Worm (Caenorhabditis elegans) whole organism, L3 larva: ENCODE measurements around the gene srx-22.

Experiments used
- aly-2 ChIP-seq: fragments of 150-350 bp; optimal IDR thresholded peaks from 2 replicates; lab custom pipeline; 2014; ENCODE audit warnings: missing biosample characterization, missing genetic modification characterization
- ama-1 ChIP-seq: fragments of 150-350 bp; optimal IDR thresholded peaks from 2 replicates; lab custom pipeline; 2018
- egl-27 ChIP-seq: sonication (generic microtip); optimal IDR thresholded peaks from 4 replicates; lab custom pipeline; 2017; ENCODE audit warnings: missing biosample characterization, missing genetic modification reagents, missing genetic modification characterization
- egl-5 ChIP-seq: fragments of 150-350 bp; optimal IDR thresholded peaks from 2 replicates; lab custom pipeline; 2017; ENCODE audit warnings: missing biosample characterization, missing genetic modification reagents, missing genetic modification characterization, inconsistent platforms
- elt-2 ChIP-seq: sonication (generic microtip); optimal IDR thresholded peaks from 2 replicates; lab custom pipeline; 2016; ENCODE audit warnings: missing genetic modification reagents, mild to moderate bottlenecking, missing genetic modification characterization, missing compliant biosample characterization
- elt-3 ChIP-seq, 3 experiments: fragments of 150-350 bp in 1 of 3; sonication (generic microtip) in 2 of 3; optimal IDR thresholded peaks; 2 replicates in 2 of 3; 4 replicates in 1 of 3; lab custom pipeline; 2014 to 2017; ENCODE audit warnings: missing biosample characterization in 3 of 3, missing genetic modification characterization in 3 of 3
- eor-1 ChIP-seq, 2 experiments: fragments of 150-350 bp; optimal IDR thresholded peaks; 2 replicates each; lab custom pipeline; 2014 to 2018; ENCODE audit warnings: missing biosample characterization in 2 of 2, missing genetic modification characterization in 2 of 2
- fkh-10 ChIP-seq: sonication (generic microtip); optimal IDR thresholded peaks from 2 replicates; lab custom pipeline; 2017; ENCODE audit warnings: missing biosample characterization, missing genetic modification reagents, missing genetic modification characterization
- fkh-2 ChIP-seq: fragments of 150-350 bp; optimal IDR thresholded peaks from 2 replicates; lab custom pipeline; 2014; ENCODE audit warnings: missing biosample characterization, missing genetic modification reagents, missing genetic modification characterization
- hmg-11 ChIP-seq: sonication (generic microtip); optimal IDR thresholded peaks from 2 replicates; lab custom pipeline; 2016; ENCODE audit warnings: missing genetic modification characterization, missing compliant biosample characterization
- jun-1 ChIP-seq: fragments of 150-350 bp; optimal IDR thresholded peaks from 2 replicates; lab custom pipeline; 2014; ENCODE audit warnings: missing biosample characterization, missing genetic modification reagents, missing genetic modification characterization
- lin-15B ChIP-seq: fragments of 150-350 bp; optimal IDR thresholded peaks from 2 replicates; lab custom pipeline; 2014; ENCODE audit warnings: missing biosample characterization, missing genetic modification characterization
- lin-39 ChIP-seq: fragments of 150-350 bp; optimal IDR thresholded peaks from 2 replicates; lab custom pipeline; 2018; ENCODE audit warnings: missing biosample characterization, missing genetic modification reagents, missing genetic modification characterization
- lsy-12 ChIP-seq: sonication (generic microtip); optimal IDR thresholded peaks from 2 replicates; lab custom pipeline; 2016; ENCODE audit warnings: mild to moderate bottlenecking, missing genetic modification characterization, missing compliant biosample characterization
- mdl-1 ChIP-seq: fragments of 150-350 bp; optimal IDR thresholded peaks from 2 replicates; lab custom pipeline; 2014; ENCODE audit warnings: missing biosample characterization, missing genetic modification characterization
- mml-1 ChIP-seq: fragments of 150-350 bp; sonication (generic microtip); optimal IDR thresholded peaks from 3 replicates; lab custom pipeline; 2014; ENCODE audit warnings: missing biosample characterization, missing genetic modification characterization
- nfya-1 ChIP-seq: sonication (generic microtip); optimal IDR thresholded peaks from 2 replicates; lab custom pipeline; 2017; ENCODE audit warnings: missing genetic modification characterization, mild to moderate bottlenecking, missing compliant biosample characterization, antibody characterized with exemption, moderate library complexity; ENCODE audit not compliant: insufficient read depth
- nhr-11 ChIP-seq: fragments of 150-350 bp; optimal IDR thresholded peaks from 2 replicates; lab custom pipeline; 2014; ENCODE audit warnings: missing biosample characterization, missing genetic modification characterization
- nhr-23 ChIP-seq: fragments of 150-350 bp; optimal IDR thresholded peaks from 2 replicates; lab custom pipeline; 2014; ENCODE audit warnings: missing biosample characterization, missing genetic modification reagents, missing genetic modification characterization
- nhr-237 ChIP-seq: fragments of 150-350 bp; optimal IDR thresholded peaks from 2 replicates; lab custom pipeline; 2014; ENCODE audit warnings: missing biosample characterization, missing genetic modification characterization
- nhr-25 ChIP-seq: sonication (generic microtip); optimal IDR thresholded peaks from 2 replicates; lab custom pipeline; 2017; ENCODE audit warnings: missing biosample characterization, missing genetic modification characterization
- nhr-43 ChIP-seq: sonication (generic microtip); optimal IDR thresholded peaks from 2 replicates; lab custom pipeline; 2016; ENCODE audit warnings: mild to moderate bottlenecking, missing genetic modification characterization, missing compliant biosample characterization; ENCODE audit not compliant: poor library complexity, severe bottlenecking
- nhr-67 ChIP-seq: fragments of 150-350 bp; optimal IDR thresholded peaks from 2 replicates; lab custom pipeline; 2014; ENCODE audit warnings: missing biosample characterization, missing genetic modification characterization
- nhr-76 ChIP-seq: fragments of 150-350 bp; sonication (generic microtip); optimal IDR thresholded peaks from 5 replicates; lab custom pipeline; 2014; ENCODE audit warnings: missing biosample characterization, missing genetic modification characterization
- nhr-77 ChIP-seq: fragments of 150-350 bp; optimal IDR thresholded peaks from 2 replicates; lab custom pipeline; 2014; ENCODE audit warnings: missing biosample characterization, missing genetic modification characterization
- pha-4 ChIP-seq: fragments of 150-350 bp; optimal IDR thresholded peaks from 2 replicates; lab custom pipeline; 2014; ENCODE audit warnings: missing biosample characterization, missing genetic modification reagents, missing genetic modification characterization
- pqm-1 ChIP-seq: fragments of 150-350 bp; optimal IDR thresholded peaks from 2 replicates; lab custom pipeline; 2017; ENCODE audit warnings: missing biosample characterization, missing genetic modification characterization, inconsistent platforms
- snpc-4 ChIP-seq: fragments of 150-350 bp; optimal IDR thresholded peaks from 2 replicates; lab custom pipeline; 2014; ENCODE audit warnings: missing biosample characterization, missing genetic modification characterization
- unc-39 ChIP-seq: sonication (generic microtip); optimal IDR thresholded peaks from 4 replicates; lab custom pipeline; 2017; ENCODE audit warnings: missing biosample characterization, missing genetic modification characterization
- ztf-11 ChIP-seq: fragments of 150-350 bp; optimal IDR thresholded peaks from 2 replicates; lab custom pipeline; 2014; ENCODE audit warnings: missing biosample characterization, missing genetic modification characterization

Gene srx-22

DNA sequence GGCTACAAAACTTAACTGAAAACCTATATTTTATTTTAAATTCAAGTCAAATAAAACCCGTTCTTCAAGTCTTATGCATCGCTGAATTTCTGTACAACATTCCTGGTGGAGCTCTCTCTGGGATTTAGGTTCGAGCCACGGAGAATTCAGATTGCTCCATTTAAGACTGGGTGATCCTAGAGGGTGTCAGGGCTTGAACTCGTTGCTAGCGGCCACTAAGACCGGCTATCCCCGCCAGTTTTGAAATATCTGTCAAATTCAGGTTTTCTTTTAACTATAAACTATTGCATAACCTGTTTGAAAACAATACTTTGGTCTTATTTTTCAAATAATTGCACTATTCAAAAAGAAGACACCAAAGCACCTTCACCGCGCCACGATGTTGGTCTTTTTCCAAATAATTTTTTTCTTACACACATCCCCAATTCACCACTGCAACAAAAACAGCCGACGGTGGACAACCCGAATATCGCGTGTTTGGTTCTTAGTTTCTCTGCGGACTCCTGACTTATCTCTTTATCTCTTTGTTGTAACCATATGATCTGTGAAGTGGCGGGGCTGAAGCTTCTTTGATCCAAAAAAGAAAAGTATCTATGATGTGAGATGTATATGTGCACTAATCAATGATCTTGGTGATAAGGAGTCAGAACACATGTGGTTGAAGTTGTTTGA is 49.2 kb downstream of the srx-22 start (continued):
- peak; percentile 5 for TF ChIP-seq snpc-4
- TF ChIP-seq nfya-1 (tag; lab: Kevin White, UChicago): peak; percentile 49
- TF ChIP-seq nhr-23 (tag; lab: Kevin White, UChicago): peak; percentile 19
- TF ChIP-seq nhr-237 (tag; lab: Kevin White, UChicago): no peak
- TF ChIP-seq nhr-77: no peak
- no peak for TF ChIP-seq lin-15B (tag; lab: Kevin White, UChicago)
- TF ChIP-seq hmg-11 (tag; lab: Kevin White, UChicago): no peak
- no peak for TF ChIP-seq ztf-11 (tag; lab: Kevin White, UChicago)
- no peak for TF ChIP-seq egl-27
- no peak for TF ChIP-seq lin-39
- TF ChIP-seq unc-39 (tag; lab: Kevin White, UChicago): no peak
- TF ChIP-seq nhr-67 (tag; lab: Kevin White, UChicago): no peak
- TF ChIP-seq nhr-43 (tag; lab: Kevin White, UChicago): peak; percentile 57
- peak; percentile 31 for TF ChIP-seq egl-5
- no peak for TF ChIP-seq fkh-10 (GFP tag; lab: Kevin White, UChicago)
- TF ChIP-seq nhr-25: peak; percentile 46
- no peak for TF ChIP-seq nhr-76 (tag; lab: Kevin White, UChicago)
- no peak for TF ChIP-seq elt-3 (tag; optimal IDR thresholded peaks at IDR 0.05; lab: Kevin White, UChicago)
- TF ChIP-seq elt-2 (tag; lab: Kevin White, UChicago): peak; percentile 77
- TF ChIP-seq fkh-2 (tag; lab: Kevin White, UChicago): no peak
- TF ChIP-seq mml-1 (tag; lab: Kevin White, UChicago): no peak
- TF ChIP-seq nhr-11 (tag; lab: Kevin White, UChicago): no peak
- peak; percentile 38 for TF ChIP-seq mdl-1 (tag; lab: Kevin White, UChicago)

DNA sequence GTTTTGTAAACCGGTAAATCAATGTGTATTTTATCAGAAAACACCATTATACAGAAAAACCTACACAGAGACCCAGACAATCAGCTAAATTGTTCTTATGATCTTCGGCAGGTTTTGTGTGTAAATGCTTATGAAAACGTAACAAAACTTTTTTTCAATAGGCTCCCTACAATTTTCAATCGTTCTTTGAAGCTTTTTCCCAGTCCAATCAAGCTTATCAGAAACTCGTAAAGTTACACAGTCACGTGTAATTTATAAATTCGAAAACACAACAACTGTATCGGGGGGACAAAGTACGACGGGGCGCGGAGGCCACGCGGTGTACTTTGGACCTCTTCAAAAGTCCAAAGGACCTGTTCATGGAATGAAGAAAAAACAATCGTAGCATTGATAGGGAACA is 50.5 kb downstream of the srx-22 start:
- TF ChIP-seq aly-2 (tag; lab: Kevin White, UChicago) (no peak), nhr-25 (peak; percentile 16), pha-4 (tag; lab: Kevin White, UChicago) (peak; percentile 86), eor-1 (tag; optimal IDR thresholded peaks at IDR 0.05; lab: Kevin White, UChicago) (no peak), ama-1 (lab: Kevin White, UChicago) (peak; percentile 87), elt-2 (tag; lab: Kevin White, UChicago) (peak; percentile 92), nhr-43 (tag; lab: Kevin White, UChicago) (peak; percentile 85), pqm-1 (tag; lab: Kevin White, UChicago) (peak; percentile 87), jun-1 (tag; lab: Kevin White, UChicago) (peak; percentile 67), lsy-12 (tag; lab: Kevin White, UChicago) (peak; percentile 44), nfya-1 (tag; lab: Kevin White, UChicago) (peak; percentile 49), nhr-67 (tag; lab: Kevin White, UChicago) (no peak)
- TF ChIP-seq, all 47 proteins: peak for 9
